Fruit fly (Drosophila melanogaster): ENCODE results near the gene CG14642.

CG14642 gene

dm6 chr3R:4252943-4253342 is 10.4 kb upstream of the CG14642 start, which contains the start of gene CG14644:
Gene CG14644, minus strand, starts transcription at chr3R:4253043.
- TF ChIP-seq pan (optimal IDR thresholded peaks at IDR 0.05) (no peak), CG8478 (optimal IDR thresholded peaks at IDR 0.05) (no peak), Dll (optimal IDR thresholded peaks at IDR 0.05) (no peak)

- TF ChIP-seq CG8478 (optimal IDR thresholded peaks at IDR 0.05) (no peak), pan (optimal IDR thresholded peaks at IDR 0.05) (no peak)
Observed at dm6 chr3R:4251241-4251640, 8.7 kb upstream of the CG14642 start, which contains the start of gene TwdlG. Gene TwdlG, minus strand, starts transcription at chr3R:4251341.

dm6 chr3R:4249947-4250346 is 7.4 kb upstream of the CG14642 start:
- TF ChIP-seq usp (GFP tag; optimal IDR thresholded peaks at IDR 0.05) (no peak), EcR (GFP tag; optimal IDR thresholded peaks at IDR 0.05) (no peak), Dll (optimal IDR thresholded peaks at IDR 0.05) (no peak), psq (optimal IDR thresholded peaks at IDR 0.05) (no peak), CG8478 (optimal IDR thresholded peaks at IDR 0.05) (no peak), pan (optimal IDR thresholded peaks at IDR 0.05) (no peak)

DNA sequence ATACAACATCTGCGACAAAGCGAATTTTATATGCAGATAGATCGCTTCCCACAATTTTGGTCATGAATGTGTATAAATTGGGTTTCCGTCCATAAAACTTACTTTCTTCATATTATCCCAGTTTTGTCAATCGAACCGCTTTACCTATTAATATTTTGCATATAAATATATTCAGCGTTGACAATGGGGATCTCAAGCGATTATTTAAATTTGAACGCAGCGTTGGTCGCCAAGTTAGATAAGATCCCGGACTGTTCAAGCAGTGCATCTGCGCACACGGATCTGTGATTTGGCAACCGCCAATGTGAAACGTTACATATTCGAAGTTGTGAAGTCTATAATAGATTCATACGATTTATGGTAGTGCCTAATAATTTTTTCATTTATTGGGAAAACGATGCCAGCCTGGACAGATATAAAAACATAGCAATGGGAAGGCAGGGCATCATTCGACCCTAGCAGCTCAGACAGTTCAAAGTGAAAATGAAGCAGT is 4.1 kb upstream of the CG14642 start, which contains the start of gene TwdlF:
Gene TwdlF, plus strand, starts transcription at position 443 of the 493 bp plus-strand sequence.
- TF ChIP-seq pan (optimal IDR thresholded peaks at IDR 0.05) (no peak), psq (optimal IDR thresholded peaks at IDR 0.05) (no peak), EcR (GFP tag; optimal IDR thresholded peaks at IDR 0.05) (no peak), usp (GFP tag; optimal IDR thresholded peaks at IDR 0.05) (no peak), CG8478 (optimal IDR thresholded peaks at IDR 0.05) (no peak), Dll (optimal IDR thresholded peaks at IDR 0.05) (no peak)

DNA sequence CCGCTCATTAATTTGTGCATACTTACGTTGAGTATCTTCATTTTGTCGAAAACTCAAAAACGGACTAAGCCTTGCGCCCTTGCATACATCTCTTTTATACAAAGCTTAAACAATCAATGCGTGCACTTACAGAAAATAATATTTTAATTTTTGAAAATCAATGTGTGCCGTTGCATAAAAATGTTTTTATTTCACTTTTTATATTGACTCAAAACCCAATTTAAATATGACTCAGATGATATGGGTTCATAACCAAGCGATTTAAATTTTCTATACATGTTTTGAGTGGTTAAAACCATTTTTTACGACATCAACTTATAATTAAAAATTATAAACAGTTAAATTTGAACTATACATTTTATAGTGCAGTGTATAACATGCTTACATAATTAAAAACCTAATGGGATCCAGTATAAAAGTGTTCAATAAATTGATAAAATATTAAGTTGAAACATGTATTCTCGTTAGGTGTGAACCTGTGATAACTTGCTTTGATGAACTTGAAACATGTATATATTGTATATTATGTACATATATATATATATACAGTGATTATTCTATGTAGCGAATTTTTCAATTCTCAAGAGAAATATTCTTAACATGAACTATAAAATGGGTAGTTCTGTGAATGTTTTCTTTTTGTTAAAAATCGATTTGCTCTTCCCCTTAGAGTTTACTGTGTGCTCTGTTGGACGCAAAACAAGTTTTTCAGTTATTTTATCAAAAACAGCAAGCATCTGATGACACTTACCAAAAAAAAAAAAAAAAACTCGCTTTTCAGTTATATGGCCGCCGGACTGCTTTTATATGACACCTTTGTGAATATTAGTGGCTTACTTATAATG is 801 bp upstream of the CG14642 start, which contains the start of gene CG34305:
Gene CG34305, minus strand, starts transcription at position 51 of the 845 bp plus-strand sequence.
- no peak for TF ChIP-seq EcR (GFP tag; optimal IDR thresholded peaks at IDR 0.05)
- TF ChIP-seq Dll (optimal IDR thresholded peaks at IDR 0.05) = no peak
- TF ChIP-seq usp (GFP tag; optimal IDR thresholded peaks at IDR 0.05) = no peak
- TF ChIP-seq psq (optimal IDR thresholded peaks at IDR 0.05) = no peak
- TF ChIP-seq pan (optimal IDR thresholded peaks at IDR 0.05) = no peak
- no peak for TF ChIP-seq CG8478 (optimal IDR thresholded peaks at IDR 0.05)

DNA sequence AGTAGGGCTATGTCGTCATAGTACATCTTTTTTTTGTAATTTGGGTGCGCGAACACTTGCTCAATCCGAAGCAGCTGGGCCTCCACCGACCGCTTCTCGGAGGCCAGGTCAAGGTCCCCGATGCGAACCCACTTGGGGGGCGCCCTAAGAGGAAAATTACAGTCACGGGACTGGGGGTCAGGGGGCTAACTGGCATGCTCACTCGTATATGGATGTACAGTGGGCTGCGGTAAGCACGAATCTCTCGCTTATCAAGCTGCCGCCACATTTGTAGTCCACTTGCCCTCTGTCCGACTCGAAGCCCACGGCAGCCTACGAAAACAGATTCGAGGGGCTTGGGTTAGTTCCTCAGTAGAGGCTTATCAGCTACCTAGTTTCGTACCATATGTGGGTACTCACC is 741 bp downstream of the CG14642 start:
- no peak for TF ChIP-seq Dll (optimal IDR thresholded peaks at IDR 0.05)
- no peak for TF ChIP-seq EcR (GFP tag; optimal IDR thresholded peaks at IDR 0.05)
- TF ChIP-seq CG8478 (optimal IDR thresholded peaks at IDR 0.05) = no peak
- no peak for TF ChIP-seq psq (optimal IDR thresholded peaks at IDR 0.05)
- TF ChIP-seq usp (GFP tag; optimal IDR thresholded peaks at IDR 0.05) = no peak
- TF ChIP-seq pan (optimal IDR thresholded peaks at IDR 0.05) = no peak

DNA sequence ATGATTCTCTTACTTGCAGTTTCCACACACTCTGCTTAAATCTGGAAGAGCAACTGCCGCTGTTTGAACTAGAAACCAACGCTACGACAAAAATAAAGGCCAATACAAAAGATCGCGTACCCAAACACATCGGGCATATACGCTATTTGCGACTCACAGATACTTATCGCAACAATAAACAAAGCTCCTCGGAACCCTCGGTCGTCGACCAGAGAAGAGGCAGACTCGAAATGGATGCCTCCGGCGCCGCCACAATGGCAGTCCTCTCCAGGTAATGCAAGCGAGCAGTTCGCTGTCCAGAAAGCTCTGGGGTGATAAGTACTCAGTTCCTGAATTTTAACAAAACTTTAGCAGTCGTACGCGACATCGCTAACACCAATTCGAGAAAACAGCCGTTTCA is 6.0 kb downstream of the CG14642 start:
- TF ChIP-seq CG8478 (optimal IDR thresholded peaks at IDR 0.05) (no peak), Dll (optimal IDR thresholded peaks at IDR 0.05) (no peak), pan (optimal IDR thresholded peaks at IDR 0.05) (no peak), usp (GFP tag; optimal IDR thresholded peaks at IDR 0.05) (no peak), psq (optimal IDR thresholded peaks at IDR 0.05) (no peak), EcR (GFP tag; optimal IDR thresholded peaks at IDR 0.05) (no peak)

DNA sequence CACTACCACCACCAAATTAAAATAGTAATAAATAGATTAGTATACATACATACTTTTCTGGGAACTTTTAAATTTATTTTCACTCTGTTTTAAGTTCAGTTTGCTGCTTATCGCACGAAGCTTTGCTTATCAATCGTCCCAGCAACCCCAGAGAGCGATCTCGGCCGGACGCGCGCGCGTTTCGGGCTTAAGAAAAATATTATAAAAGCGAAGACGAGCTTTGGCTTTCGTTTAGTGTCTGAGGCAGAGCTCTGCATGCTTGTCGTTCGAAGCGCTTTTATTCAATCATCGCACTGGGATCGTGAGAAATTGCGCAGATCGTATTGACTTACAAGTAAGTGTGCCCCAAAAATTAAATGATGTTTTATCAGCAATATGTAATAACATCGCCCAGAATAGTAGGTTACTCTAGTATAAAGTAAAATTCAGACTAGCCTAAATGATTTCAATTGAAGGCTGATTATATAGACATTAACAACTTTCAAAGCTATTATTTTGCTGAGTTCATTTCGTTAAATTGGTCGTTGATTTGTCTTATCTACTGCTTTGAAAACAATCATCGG is 7.4 kb downstream of the CG14642 start, which contains the start of gene Gel:
Gene Gel, plus strand, starts transcription at position 227 of the 563 bp plus-strand sequence.
- TF ChIP-seq usp (GFP tag; optimal IDR thresholded peaks at IDR 0.05) (no peak), Dll (optimal IDR thresholded peaks at IDR 0.05) (no peak), psq (optimal IDR thresholded peaks at IDR 0.05) (no peak), CG8478 (optimal IDR thresholded peaks at IDR 0.05) (no peak), pan (optimal IDR thresholded peaks at IDR 0.05) (no peak), EcR (GFP tag; optimal IDR thresholded peaks at IDR 0.05) (no peak)

- no peak for TF ChIP-seq pan (optimal IDR thresholded peaks at IDR 0.05)
- no peak for TF ChIP-seq psq (optimal IDR thresholded peaks at IDR 0.05)
- TF ChIP-seq CG8478 (optimal IDR thresholded peaks at IDR 0.05) = no peak
- no peak for TF ChIP-seq Dll (optimal IDR thresholded peaks at IDR 0.05)
- no peak for TF ChIP-seq usp (GFP tag; optimal IDR thresholded peaks at IDR 0.05)
- no peak for TF ChIP-seq EcR (GFP tag; optimal IDR thresholded peaks at IDR 0.05)
Observed at dm6 chr3R:4233018-4233385, 9.5 kb downstream of the CG14642 start, which contains the start of gene abs. Gene abs, plus strand, starts transcription at chr3R:4233047.

- TF ChIP-seq psq (optimal IDR thresholded peaks at IDR 0.05) (no peak), pan (optimal IDR thresholded peaks at IDR 0.05) (no peak), CG8478 (optimal IDR thresholded peaks at IDR 0.05) (no peak), EcR (GFP tag; optimal IDR thresholded peaks at IDR 0.05) (no peak), Dll (optimal IDR thresholded peaks at IDR 0.05) (no peak), usp (GFP tag; optimal IDR thresholded peaks at IDR 0.05) (no peak)
Observed at dm6 chr3R:4232139-4233017, 10.1 kb downstream of the CG14642 start, which contains the start of gene CG14641. Gene CG14641, minus strand, starts transcription at chr3R:4232342.

DNA sequence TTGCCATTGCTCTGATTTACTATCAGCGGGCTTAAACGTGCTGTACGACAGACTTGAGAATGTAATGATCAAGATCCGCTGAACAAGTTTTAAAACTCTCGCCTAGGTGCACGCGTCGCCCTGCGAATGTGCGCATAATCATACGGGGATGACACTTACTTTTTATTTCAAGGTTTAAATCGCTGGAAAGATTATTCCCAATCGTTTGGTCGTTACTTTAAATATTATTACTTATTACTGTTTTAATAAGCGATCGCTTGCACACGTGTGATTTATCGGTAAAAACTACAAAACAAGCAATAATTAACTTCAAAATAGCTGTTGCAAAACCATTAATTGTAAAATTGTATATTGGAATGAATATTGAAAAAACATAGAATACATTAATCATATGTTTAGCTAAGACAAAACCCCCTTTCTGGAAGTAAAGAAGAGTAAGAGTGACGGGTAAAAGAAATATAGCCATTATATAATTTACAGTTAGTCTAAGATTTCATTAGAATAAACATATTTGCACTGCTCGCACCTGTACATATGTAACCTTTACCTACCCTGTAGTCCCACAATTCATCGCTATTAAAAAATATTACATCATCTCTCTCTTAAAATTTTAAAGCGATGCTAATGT is 13.3 kb downstream of the CG14642 start, which contains the start of gene DhpD:
Gene DhpD, minus strand, starts transcription at position 102 of the 628 bp plus-strand sequence.
- TF ChIP-seq CG8478 (optimal IDR thresholded peaks at IDR 0.05) (no peak), pan (optimal IDR thresholded peaks at IDR 0.05) (no peak), Dll (optimal IDR thresholded peaks at IDR 0.05) (no peak), EcR (GFP tag; optimal IDR thresholded peaks at IDR 0.05) (no peak), usp (GFP tag; optimal IDR thresholded peaks at IDR 0.05) (no peak), psq (optimal IDR thresholded peaks at IDR 0.05) (no peak)

Measured in whole organism.